Worm (Caenorhabditis elegans): ENCODE measurements around the gene tsp-21.

The tsp-21 gene

DNA sequence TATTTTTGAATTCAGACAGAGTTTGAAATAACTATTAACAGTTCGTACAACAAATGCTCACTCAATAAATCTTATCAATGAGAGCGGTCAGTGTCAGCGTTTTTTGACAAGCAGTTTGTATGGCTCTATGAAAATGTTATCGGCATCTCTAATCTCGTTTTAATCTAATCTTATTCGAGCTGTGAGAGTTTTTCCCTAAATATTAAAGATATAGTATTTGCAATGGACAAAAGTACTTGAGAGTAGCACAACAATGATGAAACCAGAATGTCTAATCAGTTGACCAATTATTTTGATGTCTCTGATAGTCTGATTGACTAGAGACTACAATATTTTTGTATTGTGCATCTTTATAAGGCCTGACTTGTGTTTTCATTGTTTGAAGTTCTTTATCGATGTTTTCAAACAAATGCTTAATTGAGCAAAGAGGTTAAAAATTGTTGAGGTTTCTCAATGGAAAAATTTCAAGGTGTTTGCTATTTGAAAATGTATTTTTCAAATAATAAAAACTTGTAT, 52.8 kb downstream of the tsp-21 start, which contains the start of gene F19C6.5:
Gene F19C6.5, minus strand, starts transcription at position 51 of the 516 bp plus-strand sequence.
- peak; percentile 5 for TF ChIP-seq fos-1 (tag; optimal IDR thresholded peaks at IDR 0.05)
- TF ChIP-seq dmd-4 (tag; optimal IDR thresholded peaks at IDR 0.05) = no peak
- TF ChIP-seq lin-39 (tag; optimal IDR thresholded peaks at IDR 0.05) = no peak
- TF ChIP-seq unc-55 (GFP tag; optimal IDR thresholded peaks at IDR 0.05) = no peak
- no peak for TF ChIP-seq unc-39 (tag; optimal IDR thresholded peaks at IDR 0.05)
- no peak for TF ChIP-seq elt-3 (tag; optimal IDR thresholded peaks at IDR 0.05)
- no peak for TF ChIP-seq unc-62 (GFP tag; optimal IDR thresholded peaks at IDR 0.05)
